Worm (Caenorhabditis elegans): Measurements from ENCODE around the gene grsp-2.
A peak's percentile ranks its signal among the peaks of the same experiment; 100 is the strongest.

grsp-2 gene

DNA sequence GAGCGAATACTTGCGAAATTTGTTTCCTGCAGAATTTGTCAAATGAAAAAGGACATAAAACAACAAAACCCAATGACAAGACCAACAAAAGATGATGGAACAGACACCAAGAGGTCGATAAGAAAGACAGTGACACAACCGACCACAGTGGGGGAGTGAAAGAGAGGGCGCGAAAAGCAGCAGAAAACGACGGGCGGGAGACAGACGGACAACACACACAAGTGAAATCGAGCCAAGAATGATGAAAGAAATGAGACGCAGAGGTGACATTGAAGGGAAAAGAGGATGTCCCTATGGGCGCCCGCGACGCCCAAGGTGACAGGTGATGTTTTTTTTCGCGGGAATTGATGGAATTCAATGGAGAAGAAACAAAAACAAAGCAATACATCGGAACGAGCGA is 50.0 kb downstream of the grsp-2 start (continued):
- TF ChIP-seq madf-9 (GFP tag; conservative IDR thresholded peaks at IDR 0.05) (no peak), mep-1 (tag; optimal IDR thresholded peaks at IDR 0.05) (peak; percentile 83), fos-1 (tag; optimal IDR thresholded peaks at IDR 0.05) (no peak), aha-1 (tag) (peak; percentile 98), hlh-11 (tag; optimal IDR thresholded peaks at IDR 0.05) (peak; percentile 96), egl-43 (GFP tag; IDR thresholded peaks at IDR 0.05) (no peak), tra-1 (GFP tag; IDR thresholded peaks at IDR 0.05) (peak; percentile 81; the same call in 1 of the 2 replicates), F10B5.3 (tag; optimal IDR thresholded peaks at IDR 0.05) (no peak), fkh-10 (GFP tag; optimal IDR thresholded peaks at IDR 0.05) (no peak), snpc-4 (tag; optimal IDR thresholded peaks at IDR 0.05) (no peak), dmd-9 (GFP tag; IDR thresholded peaks at IDR 0.05) (no peak), vab-7 (GFP tag; IDR thresholded peaks at IDR 0.05) (no peak), sdz-12 (GFP tag; optimal IDR thresholded peaks at IDR 0.05) (no peak), madf-5 (GFP tag; IDR thresholded peaks at IDR 0.05) (no peak), nhr-77 (tag; optimal IDR thresholded peaks at IDR 0.05) (peak; percentile 74), nhr-25 (tag; optimal IDR thresholded peaks at IDR 0.05; ENCODE audit: borderline replicate concordance, insufficient read depth) (peak; percentile 2), lir-3 (tag; optimal IDR thresholded peaks at IDR 0.05) (no peak), daf-16 (GFP tag; optimal IDR thresholded peaks at IDR 0.05) (peak in 1 of 2 experiments; percentile 92), daf-16 (tag; optimal IDR thresholded peaks at IDR 0.05) (peak; percentile 63), ceh-20 (GFP tag; IDR thresholded peaks at IDR 0.05) (peak; percentile 86), saeg-2 (GFP tag; IDR thresholded peaks at IDR 0.05) (no peak), nhr-11 (tag; optimal IDR thresholded peaks at IDR 0.05) (peak; percentile 81), hif-1 (tag; optimal IDR thresholded peaks at IDR 0.05) (peak in 1 of 2 experiments; percentile 42), nhr-42 (GFP tag; IDR thresholded peaks at IDR 0.05) (no peak), spr-1 (tag; optimal IDR thresholded peaks at IDR 0.05) (no peak), lim-7 (GFP tag; IDR thresholded peaks at IDR 0.05) (no peak), lin-1 (GFP tag; IDR thresholded peaks at IDR 0.05) (peak; percentile 75), set-16 (GFP tag; IDR thresholded peaks at IDR 0.05) (no peak; the same call in 1 of the 2 replicates), dmd-6 (GFP tag; IDR thresholded peaks at IDR 0.05) (peak; percentile 88), jun-1 (tag; optimal IDR thresholded peaks at IDR 0.05) (no peak), nhr-76 (tag; optimal IDR thresholded peaks at IDR 0.05) (no peak), lin-13 (GFP tag; optimal IDR thresholded peaks at IDR 0.05) (peak; percentile 47), dpl-1 (GFP tag; optimal IDR thresholded peaks at IDR 0.05) (peak; percentile 64), nhr-102 (tag; optimal IDR thresholded peaks at IDR 0.05) (peak; percentile 34), lin-38 (GFP tag; IDR thresholded peaks at IDR 0.05) (no peak; the same call in 1 of the 2 replicates), php-3 (GFP tag; IDR thresholded peaks at IDR 0.05) (0 out of 2 replicates have a peak, but pooled peaks have one; percentile 35), pha-4 (GFP tag; IDR thresholded peaks at IDR 0.05) (peak; percentile 38; the same call in 1 of the 2 replicates), pha-4 (tag; optimal IDR thresholded peaks at IDR 0.05) (peak; percentile 62), spr-3 (GFP tag; optimal IDR thresholded peaks at IDR 0.05) (no peak), egl-27 (tag; optimal IDR thresholded peaks at IDR 0.05) (no peak)

ce11 chrIV:8867562-8867961 is 51.4 kb downstream of the grsp-2 start:
- TF ChIP-seq nhr-28 (tag; optimal IDR thresholded peaks at IDR 0.05) = peak; percentile 67
- TF ChIP-seq hlh-11 (tag; optimal IDR thresholded peaks at IDR 0.05) = peak; percentile 46
- no peak for TF ChIP-seq nhr-41 (GFP tag; IDR thresholded peaks at IDR 0.05)
- peak; percentile 13 for TF ChIP-seq hlh-30 (tag; optimal IDR thresholded peaks at IDR 0.05; ENCODE audit: insufficient read depth)
- no peak for TF ChIP-seq daf-16 (GFP tag; optimal IDR thresholded peaks at IDR 0.05)
- TF ChIP-seq daf-16 (tag; optimal IDR thresholded peaks at IDR 0.05) = peak; percentile 26
- no peak for TF ChIP-seq lir-3 (tag; optimal IDR thresholded peaks at IDR 0.05)
- TF ChIP-seq nhr-10 (tag; optimal IDR thresholded peaks at IDR 0.05) = no peak
- TF ChIP-seq ces-1 (GFP tag; optimal IDR thresholded peaks at IDR 0.05) = no peak
- peak; percentile 13 for TF ChIP-seq dpl-1 (GFP tag; optimal IDR thresholded peaks at IDR 0.05)
- TF ChIP-seq zfp-2 (tag; optimal IDR thresholded peaks at IDR 0.05) = no peak
- peak; percentile 23 for TF ChIP-seq nhr-77 (tag; optimal IDR thresholded peaks at IDR 0.05)
- peak; percentile 45 for TF ChIP-seq dve-1 (tag; optimal IDR thresholded peaks at IDR 0.05; ENCODE audit: insufficient read depth)

All from whole organism, L4 larva.